Fruit fly (Drosophila melanogaster) whole organism, adult: ENCODE data around the gene CG33269.

Experiments
- CG11617 ChIP-seq: fragments of 200-800 bp; sonication (Bioruptor generic); optimal IDR thresholded peaks from 2 replicates; lab custom pipeline; 2017; ENCODE audit warnings: mild to moderate bottlenecking, missing biosample characterization, missing genetic modification reagents, missing genetic modification characterization
- CG1620 ChIP-seq: fragments of 200-800 bp; sonication (Bioruptor generic); optimal IDR thresholded peaks from 2 replicates; lab custom pipeline; 2016; ENCODE audit warnings: missing biosample characterization, missing genetic modification characterization
- CG33017 ChIP-seq: fragments of 200-800 bp; sonication (Bioruptor generic); optimal IDR thresholded peaks from 2 replicates; lab custom pipeline; 2018; ENCODE audit warnings: missing biosample characterization, mild to moderate bottlenecking, missing genetic modification characterization, moderate library complexity
- CG7045 ChIP-seq: fragments of 200-800 bp; sonication (Bioruptor generic); optimal IDR thresholded peaks from 2 replicates; lab custom pipeline; 2017; ENCODE audit warnings: missing biosample characterization, mild to moderate bottlenecking, missing genetic modification characterization
- CG7101 ChIP-seq: fragments of 200-800 bp; sonication (Bioruptor generic); optimal IDR thresholded peaks from 2 replicates; lab custom pipeline; 2018; ENCODE audit warnings: missing biosample characterization, mild to moderate bottlenecking, missing genetic modification characterization, moderate library complexity
- Clk ChIP-seq: fragments of 200-800 bp; sonication (Bioruptor generic); optimal IDR thresholded peaks from 2 replicates; lab custom pipeline; 2017; ENCODE audit warnings: missing biosample characterization, missing genetic modification characterization
- Crg-1 ChIP-seq: fragments of 200-800 bp; sonication (Bioruptor generic); optimal IDR thresholded peaks from 2 replicates; lab custom pipeline; 2016; ENCODE audit warnings: missing biosample characterization, missing genetic modification characterization
- Hr96 ChIP-seq: fragments of 200-800 bp; sonication (Bioruptor generic); optimal IDR thresholded peaks from 2 replicates; lab custom pipeline; 2016; ENCODE audit warnings: missing biosample characterization, missing genetic modification characterization
- Mnt ChIP-seq: fragments of 200-800 bp; sonication (Bioruptor generic); optimal IDR thresholded peaks from 2 replicates; lab custom pipeline; 2016; ENCODE audit warnings: missing biosample characterization, mild to moderate bottlenecking, missing genetic modification characterization
- bab1 ChIP-seq: fragments of 200-800 bp; sonication (Bioruptor generic); optimal IDR thresholded peaks from 3 replicates; lab custom pipeline; 2019; ENCODE audit warnings: missing biosample characterization, mild to moderate bottlenecking, missing genetic modification characterization, moderate library complexity
- kay ChIP-seq: fragments of 200-800 bp; sonication (Bioruptor generic); peaks from one replicate; lab custom pipeline; 2016; ENCODE audit warnings: missing biosample characterization, missing genetic modification characterization, borderline replicate concordance
- pad ChIP-seq: fragments of 200-800 bp; sonication (Bioruptor generic); optimal IDR thresholded peaks from 3 replicates; lab custom pipeline; 2017; ENCODE audit warnings: missing biosample characterization, missing genetic modification characterization, mild to moderate bottlenecking, moderate library complexity, missing genetic modification reagents

- TF ChIP-seq CG11617, result no peak
- TF ChIP-seq Hr96, result no peak
- no peak for TF ChIP-seq bab1 (GFP tag; lab: Kevin White, UChicago)
- TF ChIP-seq CG7045 (GFP tag; lab: Kevin White, UChicago), result no peak
- no peak for TF ChIP-seq CG33017 (tag; lab: Kevin White, UChicago)
- no peak for TF ChIP-seq CG1620
- TF ChIP-seq Mnt (GFP tag; lab: Kevin White, UChicago), result no peak
- TF ChIP-seq Crg-1 (GFP tag; lab: Kevin White, UChicago), result no peak
- no peak for TF ChIP-seq pad (GFP tag; lab: Kevin White, UChicago)
- no peak for TF ChIP-seq kay (GFP tag; lab: Kevin White, UChicago)
- TF ChIP-seq Clk, result no peak
- TF ChIP-seq CG7101 (tag; lab: Kevin White, UChicago), result no peak
Measured at dm6 chr3L:11591131-11591530, 9.1 kb upstream of the CG33269 start, which contains the start of gene CG33268.
